Worm (Caenorhabditis elegans): ENCODE results near the gene lpr-2.
"Not testable (repeated sequence)": the region's sequence is repeated elsewhere in the genome, so short reads cannot be mapped to it uniquely, and the experiment has no call there.

lpr-2 gene

ce11 chrIV:11809708-11810114, 30.7 kb downstream of the lpr-2 start:
- TF ChIP-seq unc-62 (GFP tag; optimal IDR thresholded peaks at IDR 0.05), result no peak

- TF ChIP-seq unc-62 (GFP tag; optimal IDR thresholded peaks at IDR 0.05), result no peak
These were observed 33.0 kb downstream of the lpr-2 start for ce11 chrIV:11812017-11812416.

ce11 chrIV:11813901-11814300, 34.9 kb downstream of the lpr-2 start, which contains the start of gene M117.1:
M117.1 (plus strand) TSS chrIV:11814247.
- no peak for TF ChIP-seq unc-62 (GFP tag; optimal IDR thresholded peaks at IDR 0.05)

- TF ChIP-seq unc-62 (GFP tag; optimal IDR thresholded peaks at IDR 0.05), result no peak
These were observed 41.3 kb downstream of the lpr-2 start for ce11 chrIV:11820067-11820913.

- no peak for TF ChIP-seq unc-62 (GFP tag; optimal IDR thresholded peaks at IDR 0.05)
These were observed 42.8 kb downstream of the lpr-2 start, which contains the start of the genes par-5 and M117.3 for ce11 chrIV:11821591-11822361. par-5 (minus strand) TSS chrIV:11821924. M117.3 (plus strand) TSS chrIV:11822206.

ce11 chrIV:11822454-11822853, 43.4 kb downstream of the lpr-2 start:
- no peak for TF ChIP-seq unc-62 (GFP tag; optimal IDR thresholded peaks at IDR 0.05)

ce11 chrIV:11828012-11828411, 49.0 kb downstream of the lpr-2 start, which contains the start of gene M117.6:
M117.6 (minus strand) TSS chrIV:11828112.
- not testable (repeated sequence) for TF ChIP-seq unc-62 (GFP tag; optimal IDR thresholded peaks at IDR 0.05)

ce11 chrIV:11833456-11833855, 54.4 kb downstream of the lpr-2 start, which contains the start of gene M117.4:
M117.4 (minus strand) TSS chrIV:11833556.
- TF ChIP-seq unc-62 (GFP tag; optimal IDR thresholded peaks at IDR 0.05), result no peak
